Worm (Caenorhabditis elegans) whole organism, young adult: ENCODE measurements around the gene sgk-1.

ENCODE experiments used
- Y53G8AR.9 ChIP-seq: fragments of 200-800 bp; sonication (Bioruptor generic); conservative IDR thresholded peaks from 2 replicates; pipeline ENCODE4 v1.3.6; 2022; ENCODE audit warnings: missing genetic modification reagents, missing genetic modification characterization, missing compliant biosample characterization
- egl-44 ChIP-seq: fragments of 200-800 bp; sonication (Bioruptor generic); IDR thresholded peaks from 2 replicates; pipeline ENCODE4 v1.3.6; 2022; ENCODE audit warnings: missing genetic modification reagents, missing genetic modification characterization, missing compliant biosample characterization
- gei-17 ChIP-seq: fragments of 200-800 bp; sonication (Bioruptor generic); optimal IDR thresholded peaks from 2 replicates; lab custom pipeline; 2018; ENCODE audit warnings: mild to moderate bottlenecking, missing genetic modification characterization, missing compliant biosample characterization
- nfya-1 ChIP-seq: sonication (generic microtip); optimal IDR thresholded peaks from 2 replicates; lab custom pipeline; 2017; ENCODE audit warnings: antibody characterized with exemption, missing compliant biosample characterization, missing genetic modification characterization, borderline replicate concordance; ENCODE audit not compliant: insufficient read depth
- nhr-179 ChIP-seq: sonication (generic microtip); optimal IDR thresholded peaks from 2 replicates; lab custom pipeline; 2016; ENCODE audit warnings: mild to moderate bottlenecking, missing genetic modification characterization, missing compliant biosample characterization
- sea-2 ChIP-seq: fragments of 200-800 bp; sonication (Bioruptor generic); IDR thresholded peaks from 2 replicates; pipeline ENCODE4 v1.3.6; 2022; ENCODE audit warnings: missing genetic modification characterization, missing compliant biosample characterization
- sptf-2 ChIP-seq: fragments of 200-800 bp; sonication (Bioruptor generic); optimal IDR thresholded peaks from 2 replicates; lab custom pipeline; 2018; ENCODE audit warnings: mild to moderate bottlenecking, missing genetic modification characterization, missing compliant biosample characterization
- unc-130 ChIP-seq: sonication (generic microtip); optimal IDR thresholded peaks from 2 replicates; lab custom pipeline; 2016; ENCODE audit warnings: missing genetic modification reagents, missing genetic modification characterization, missing compliant biosample characterization

DNA sequence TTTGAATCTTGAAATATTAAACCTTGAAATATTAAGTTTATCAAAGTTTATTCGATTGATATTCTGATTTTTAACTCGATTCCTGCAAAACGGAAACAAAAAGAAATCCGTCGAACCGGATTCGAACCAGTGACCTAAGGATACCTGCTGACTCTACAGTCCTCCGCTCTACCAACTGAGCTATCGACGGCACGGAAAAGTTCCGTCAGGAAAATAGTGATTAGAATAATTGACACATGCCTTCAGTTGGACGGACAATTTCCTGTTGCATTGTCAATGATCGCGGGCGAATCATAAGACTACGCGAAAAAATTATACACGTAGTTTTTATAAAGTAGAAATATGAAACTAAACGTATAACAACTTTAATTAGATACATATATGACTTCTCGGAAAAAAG is 52.8 kb downstream of the sgk-1 start:
- no peak for TF ChIP-seq sptf-2 (GFP tag; lab: Kevin White, UChicago)
- TF ChIP-seq sea-2 (GFP tag; lab: Robert Waterston, UW), result no peak
- TF ChIP-seq nhr-179 (tag; lab: Kevin White, UChicago), result no peak
- TF ChIP-seq gei-17 (GFP tag; lab: Kevin White, UChicago), result no peak
- no peak for TF ChIP-seq nfya-1 (tag; lab: Kevin White, UChicago)
- TF ChIP-seq egl-44 (GFP tag; lab: Robert Waterston, UW), result no peak
- TF ChIP-seq unc-130 (GFP tag; lab: Kevin White, UChicago), result no peak
- TF ChIP-seq Y53G8AR.9 (GFP tag; lab: Robert Waterston, UW), result no peak
